Fruit fly (Drosophila melanogaster): ENCODE data around the gene CG12003.

- no peak for TF ChIP-seq esg (GFP tag; conservative IDR thresholded peaks at IDR 0.05)
- TF ChIP-seq CG4730 (GFP tag; IDR thresholded peaks at IDR 0.05): no peak
Measured at dm6 chr3L:1578391-1578948, 13.3 kb downstream of the CG12003 start.

Data from whole organism, embryonic.